Fruit fly (Drosophila melanogaster) whole organism, wandering third instar larva: ENCODE results near the gene CG3355.

Experiments used
- CrebA ChIP-seq: fragments of 200-800 bp; sonication (Bioruptor generic); optimal IDR thresholded peaks from 2 replicates; lab custom pipeline; 2016; ENCODE audit warnings: missing biosample characterization, mild to moderate bottlenecking, missing genetic modification characterization, borderline replicate concordance
- Dfd ChIP-seq: fragments of >200 bp; optimal IDR thresholded peaks from 2 replicates; lab custom pipeline; 2017; ENCODE audit warnings: missing biosample characterization, missing genetic modification characterization
- Hr78 ChIP-seq: fragments of >200 bp; optimal IDR thresholded peaks from 2 replicates; lab custom pipeline; 2017; ENCODE audit warnings: missing biosample characterization, missing genetic modification characterization
- Jra ChIP-seq: sonication (Bioruptor generic); optimal IDR thresholded peaks from 2 replicates; lab custom pipeline; 2016; ENCODE audit warnings: missing biosample characterization, missing genetic modification characterization
- Myc ChIP-seq: fragments of >200 bp; optimal IDR thresholded peaks from 2 replicates; lab custom pipeline; 2017
- N ChIP-seq: fragments of >200 bp; optimal IDR thresholded peaks from 2 replicates; lab custom pipeline; 2018; ENCODE audit warnings: missing biosample characterization, missing external identifiers, missing genetic modification characterization
- dsf ChIP-seq: sonication (Bioruptor generic); optimal IDR thresholded peaks from 2 replicates; lab custom pipeline; 2016; ENCODE audit warnings: missing biosample characterization, missing genetic modification characterization, borderline replicate concordance
- pan ChIP-seq: fragments of >200 bp; optimal IDR thresholded peaks from 2 replicates; lab custom pipeline; 2017
- psq ChIP-seq: fragments of 200-800 bp; sonication (Bioruptor generic); optimal IDR thresholded peaks from 3 replicates; lab custom pipeline; 2017; ENCODE audit warnings: missing biosample characterization, mild to moderate bottlenecking, missing genetic modification characterization, moderate library complexity
- tai ChIP-seq: sonication (Bioruptor generic); optimal IDR thresholded peaks from 2 replicates; lab custom pipeline; 2016; ENCODE audit warnings: missing biosample characterization, missing genetic modification characterization
- usp ChIP-seq: fragments of >200 bp; optimal IDR thresholded peaks from 2 replicates; lab custom pipeline; 2017; ENCODE audit warnings: missing biosample characterization, missing genetic modification characterization

- no peak for TF ChIP-seq usp (GFP tag; lab: Kevin White, UChicago)
- TF ChIP-seq Hr78 (GFP tag; lab: Kevin White, UChicago): no peak
- TF ChIP-seq Dfd (GFP tag; lab: Kevin White, UChicago): no peak
- TF ChIP-seq dsf: no peak
- no peak for TF ChIP-seq CrebA (GFP tag; lab: Kevin White, UChicago)
- no peak for TF ChIP-seq Jra (GFP tag; lab: Kevin White, UChicago)
- TF ChIP-seq pan (lab: Kevin White, UChicago): no peak
- no peak for TF ChIP-seq Myc
- TF ChIP-seq tai: no peak
- TF ChIP-seq psq (GFP tag; lab: Kevin White, UChicago): no peak
- no peak for TF ChIP-seq N (GFP tag; lab: Kevin White, UChicago)
Observed at dm6 chr2L:4684361-4684760, 33.2 kb downstream of the CG3355 start, which contains the start of gene Elba1.
